Fruit fly (Drosophila melanogaster): ENCODE data around the gene CG1910.

Gene CG1910

DNA sequence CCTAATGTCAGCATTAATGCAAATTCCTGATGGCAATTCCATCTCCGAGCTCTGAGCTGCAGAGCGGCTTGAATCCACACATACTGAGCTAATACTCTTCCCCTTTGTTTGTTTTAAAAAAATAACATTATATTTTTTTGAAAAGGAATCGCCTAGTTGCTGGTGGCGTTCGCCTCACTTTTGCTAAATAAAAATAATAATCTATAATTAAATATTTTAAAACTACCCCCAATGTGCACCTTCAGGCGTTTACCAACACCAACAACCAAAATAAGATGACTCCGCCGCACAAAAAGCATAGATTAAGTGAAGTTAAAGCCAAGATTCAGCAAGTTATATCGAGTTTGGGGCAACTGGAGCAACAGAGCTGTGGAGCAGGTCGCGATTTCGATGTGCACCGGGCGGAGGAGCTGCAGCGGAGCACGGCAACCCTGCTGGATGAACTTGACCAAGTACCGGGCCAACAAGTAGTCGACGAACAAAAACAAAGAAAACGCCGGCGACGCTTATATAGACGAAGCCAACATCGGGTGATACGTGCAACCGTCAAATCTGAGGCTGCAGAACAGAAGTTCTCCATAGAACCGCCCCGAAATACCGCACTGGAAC lies 3.3 kb upstream of the CG1910 start, which contains the start of gene CG1896 (continued):
- TF ChIP-seq achi (GFP tag; optimal IDR thresholded peaks at IDR 0.05) (peak; percentile 77), CG3919 (GFP tag; optimal IDR thresholded peaks at IDR 0.05) (peak; percentile 74), Smox (GFP tag; optimal IDR thresholded peaks at IDR 0.05) (peak; percentile 65), CG10631 (GFP tag; optimal IDR thresholded peaks at IDR 0.05) (peak; percentile 65), Hr38 (GFP tag; optimal IDR thresholded peaks at IDR 0.05) (no peak), ss (GFP tag; optimal IDR thresholded peaks at IDR 0.05) (peak in 1 of 2 experiments; percentile 48), CG11762 (GFP tag; optimal IDR thresholded peaks at IDR 0.05; ENCODE audit: insufficient read depth) (peak; percentile 46), CG1621 (tag; optimal IDR thresholded peaks at IDR 0.05) (peak; percentile 43), Met (GFP tag; optimal IDR thresholded peaks at IDR 0.05) (peak; percentile 69), CG16779 (tag; optimal IDR thresholded peaks at IDR 0.05) (peak; percentile 24), fd85E (GFP tag; optimal IDR thresholded peaks at IDR 0.05) (no peak), Sox15 (GFP tag; optimal IDR thresholded peaks at IDR 0.05) (peak; percentile 31), CG10669 (GFP tag; optimal IDR thresholded peaks at IDR 0.05) (peak; percentile 57), Hr39 (GFP tag; optimal IDR thresholded peaks at IDR 0.05) (peak; percentile 55), CG8632 (GFP tag; optimal IDR thresholded peaks at IDR 0.05) (peak; percentile 58), Lpt (GFP tag; optimal IDR thresholded peaks at IDR 0.05) (peak; percentile 10), lz (GFP tag; optimal IDR thresholded peaks at IDR 0.05) (peak; percentile 66), fkh (GFP tag; optimal IDR thresholded peaks at IDR 0.05) (no peak), Ets96B (tag; optimal IDR thresholded peaks at IDR 0.05) (peak; percentile 51), esn (GFP tag; optimal IDR thresholded peaks at IDR 0.05) (peak; percentile 80), Gug (GFP tag; IDR thresholded peaks at IDR 0.05) (peak; percentile 49), CG31627 (GFP tag; optimal IDR thresholded peaks at IDR 0.05) (peak; percentile 60), Eip93F (GFP tag; optimal IDR thresholded peaks at IDR 0.05) (no peak), CG4318 (GFP tag; optimal IDR thresholded peaks at IDR 0.05) (no peak), Sox102F (GFP tag; optimal IDR thresholded peaks at IDR 0.05) (no peak), CG7368 (GFP tag; optimal IDR thresholded peaks at IDR 0.05) (peak; percentile 32), dac (GFP tag; optimal IDR thresholded peaks at IDR 0.05) (peak; percentile 19), CG3032 (tag; optimal IDR thresholded peaks at IDR 0.05) (peak; percentile 40)

DNA sequence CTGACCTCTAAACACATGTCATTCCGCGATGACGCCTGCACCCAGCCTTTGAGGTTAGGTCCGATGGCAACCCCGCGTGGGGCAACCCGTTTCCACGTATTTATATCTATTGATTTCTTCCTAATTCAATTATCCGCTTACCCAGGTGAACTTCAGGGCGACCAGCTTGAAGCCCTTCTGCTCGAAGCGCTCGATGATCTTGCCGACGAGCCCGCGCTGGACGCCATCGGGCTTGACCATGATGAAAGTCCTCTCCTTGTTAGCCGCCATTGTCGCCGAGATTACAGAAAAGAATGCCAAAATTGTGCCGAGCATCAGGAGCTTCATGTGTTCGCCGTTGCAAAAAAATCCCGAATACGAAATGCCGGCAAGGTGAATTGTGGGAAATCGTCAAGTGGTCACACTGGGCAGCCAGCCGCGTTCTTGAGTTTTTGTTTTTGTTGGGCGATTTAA lies 1.8 kb upstream of the CG1910 start, which contains the start of gene awd:
awd (minus strand) TSS at position 449 of the 453 bp plus-strand sequence.
- TF ChIP-seq lz (GFP tag; optimal IDR thresholded peaks at IDR 0.05), result no peak
- peak; percentile 7 for TF ChIP-seq net (GFP tag; optimal IDR thresholded peaks at IDR 0.05)
- peak; percentile 45 for TF ChIP-seq CG6854 (GFP tag; optimal IDR thresholded peaks at IDR 0.05)
- no peak for TF ChIP-seq Gug (GFP tag; IDR thresholded peaks at IDR 0.05)
- TF ChIP-seq Sox14 (GFP tag; optimal IDR thresholded peaks at IDR 0.05), result peak; percentile 57
- no peak for TF ChIP-seq pdm3 (GFP tag; optimal IDR thresholded peaks at IDR 0.05)
- TF ChIP-seq CG1621 (tag; optimal IDR thresholded peaks at IDR 0.05), result peak; percentile 44
- peak; percentile 70 for TF ChIP-seq Eip78C (GFP tag)
- TF ChIP-seq esn (GFP tag; optimal IDR thresholded peaks at IDR 0.05), result peak; percentile 35
- peak; percentile 28 for TF ChIP-seq CG16779 (tag; optimal IDR thresholded peaks at IDR 0.05)
- peak; percentile 49; the same call in 2 of the 3 replicates for TF ChIP-seq CG8119 (GFP tag; IDR thresholded peaks at IDR 0.05)
- TF ChIP-seq achi (GFP tag; optimal IDR thresholded peaks at IDR 0.05), result peak; percentile 18
- no peak for TF ChIP-seq eg (GFP tag; IDR thresholded peaks at IDR 0.05)
- TF ChIP-seq CG3032 (tag; optimal IDR thresholded peaks at IDR 0.05), result peak; percentile 9
- no peak for TF ChIP-seq fkh (GFP tag; optimal IDR thresholded peaks at IDR 0.05)
- peak; percentile 42 to 47 for TF ChIP-seq ss (GFP tag; optimal IDR thresholded peaks at IDR 0.05)
- TF ChIP-seq CG15336 (GFP tag; IDR thresholded peaks at IDR 0.05), result no peak
- TF ChIP-seq fd85E (GFP tag; optimal IDR thresholded peaks at IDR 0.05), result no peak
- peak; percentile 35 for TF ChIP-seq topi (GFP tag; optimal IDR thresholded peaks at IDR 0.05)
- peak; percentile 1 for TF ChIP-seq CG3919 (GFP tag; optimal IDR thresholded peaks at IDR 0.05)
- peak; percentile 25 for TF ChIP-seq CG6808 (GFP tag; optimal IDR thresholded peaks at IDR 0.05)
- TF ChIP-seq CG8319 (GFP tag; optimal IDR thresholded peaks at IDR 0.05), result no peak
- TF ChIP-seq CG6163 (GFP tag; IDR thresholded peaks at IDR 0.05), result peak; percentile 14; the same call in 1 of the 3 replicates
- no peak for TF ChIP-seq Blimp-1 (GFP tag; optimal IDR thresholded peaks at IDR 0.05)
- peak; percentile 51 for TF ChIP-seq Eip75B (GFP tag; optimal IDR thresholded peaks at IDR 0.05)
- TF ChIP-seq Sox15 (GFP tag; optimal IDR thresholded peaks at IDR 0.05), result no peak
- peak; percentile 86 for TF ChIP-seq svp (GFP tag)
- no peak for TF ChIP-seq CG6276 (GFP tag; optimal IDR thresholded peaks at IDR 0.05)
- TF ChIP-seq CG9139 (GFP tag; optimal IDR thresholded peaks at IDR 0.05), result peak; percentile 15
- no peak for TF ChIP-seq Smox (GFP tag; optimal IDR thresholded peaks at IDR 0.05)
- peak; percentile 6 for TF ChIP-seq Met (GFP tag; optimal IDR thresholded peaks at IDR 0.05)
- TF ChIP-seq dsx (GFP tag; optimal IDR thresholded peaks at IDR 0.05; ENCODE audit: poor library complexity, severe bottlenecking), result peak; percentile 10
- TF ChIP-seq CG8632 (GFP tag; optimal IDR thresholded peaks at IDR 0.05), result no peak
- TF ChIP-seq CG32006 (GFP tag; optimal IDR thresholded peaks at IDR 0.05), result no peak
- no peak for TF ChIP-seq Sox102F (GFP tag; optimal IDR thresholded peaks at IDR 0.05)
- TF ChIP-seq CG4318 (GFP tag; optimal IDR thresholded peaks at IDR 0.05), result no peak

Measured in whole organism, prepupa.